Worm (Caenorhabditis elegans) whole organism, L3 larva: Measurements from ENCODE around the gene pbo-4.

Experiments
- ZK546.5 ChIP-seq: sonication (generic microtip); optimal IDR thresholded peaks from 2 replicates; lab custom pipeline; 2017; ENCODE audit warnings: missing biosample characterization, missing genetic modification characterization
- ceh-28 ChIP-seq: fragments of 150-350 bp; optimal IDR thresholded peaks from 2 replicates; lab custom pipeline; 2014; ENCODE audit warnings: missing biosample characterization, missing genetic modification reagents, missing genetic modification characterization
- ceh-82 ChIP-seq: fragments of 150-350 bp; optimal IDR thresholded peaks from 2 replicates; lab custom pipeline; 2014; ENCODE audit warnings: missing biosample characterization, missing genetic modification characterization
- ceh-9 ChIP-seq: sonication (generic microtip); optimal IDR thresholded peaks from 2 replicates; lab custom pipeline; 2018; ENCODE audit warnings: missing biosample characterization, missing genetic modification characterization
- egl-27 ChIP-seq: sonication (generic microtip); optimal IDR thresholded peaks from 4 replicates; lab custom pipeline; 2017; ENCODE audit warnings: missing biosample characterization, missing genetic modification reagents, missing genetic modification characterization
- egl-5 ChIP-seq: fragments of 150-350 bp; optimal IDR thresholded peaks from 2 replicates; lab custom pipeline; 2017; ENCODE audit warnings: missing biosample characterization, missing genetic modification reagents, missing genetic modification characterization, inconsistent platforms
- elt-1 ChIP-seq: fragments of 150-350 bp; optimal IDR thresholded peaks from 2 replicates; lab custom pipeline; 2014; ENCODE audit warnings: missing biosample characterization, missing genetic modification characterization
- elt-2 ChIP-seq: sonication (generic microtip); optimal IDR thresholded peaks from 2 replicates; lab custom pipeline; 2016; ENCODE audit warnings: missing genetic modification reagents, mild to moderate bottlenecking, missing genetic modification characterization, missing compliant biosample characterization
- elt-3 ChIP-seq, 3 experiments: fragments of 150-350 bp in 1 of 3; sonication (generic microtip) in 2 of 3; optimal IDR thresholded peaks; 2 replicates in 2 of 3; 4 replicates in 1 of 3; lab custom pipeline; 2014 to 2017; ENCODE audit warnings: missing biosample characterization in 3 of 3, missing genetic modification characterization in 3 of 3
- eor-1 ChIP-seq, 2 experiments: fragments of 150-350 bp; optimal IDR thresholded peaks; 2 replicates each; lab custom pipeline; 2014 to 2018; ENCODE audit warnings: missing biosample characterization in 2 of 2, missing genetic modification characterization in 2 of 2
- hmg-11 ChIP-seq: sonication (generic microtip); optimal IDR thresholded peaks from 2 replicates; lab custom pipeline; 2016; ENCODE audit warnings: missing genetic modification characterization, missing compliant biosample characterization
- jun-1 ChIP-seq: fragments of 150-350 bp; optimal IDR thresholded peaks from 2 replicates; lab custom pipeline; 2014; ENCODE audit warnings: missing biosample characterization, missing genetic modification reagents, missing genetic modification characterization
- mdl-1 ChIP-seq: fragments of 150-350 bp; optimal IDR thresholded peaks from 2 replicates; lab custom pipeline; 2014; ENCODE audit warnings: missing biosample characterization, missing genetic modification characterization
- nfya-1 ChIP-seq: sonication (generic microtip); optimal IDR thresholded peaks from 2 replicates; lab custom pipeline; 2017; ENCODE audit warnings: missing genetic modification characterization, mild to moderate bottlenecking, missing compliant biosample characterization, antibody characterized with exemption, moderate library complexity; ENCODE audit not compliant: insufficient read depth
- nhr-11 ChIP-seq: fragments of 150-350 bp; optimal IDR thresholded peaks from 2 replicates; lab custom pipeline; 2014; ENCODE audit warnings: missing biosample characterization, missing genetic modification characterization
- nhr-12 ChIP-seq: fragments of 150-350 bp; optimal IDR thresholded peaks from 2 replicates; lab custom pipeline; 2014; ENCODE audit warnings: missing biosample characterization, missing genetic modification characterization
- nhr-23 ChIP-seq: fragments of 150-350 bp; optimal IDR thresholded peaks from 2 replicates; lab custom pipeline; 2014; ENCODE audit warnings: missing biosample characterization, missing genetic modification reagents, missing genetic modification characterization
- nhr-237 ChIP-seq: fragments of 150-350 bp; optimal IDR thresholded peaks from 2 replicates; lab custom pipeline; 2014; ENCODE audit warnings: missing biosample characterization, missing genetic modification characterization
- nhr-25 ChIP-seq: sonication (generic microtip); optimal IDR thresholded peaks from 2 replicates; lab custom pipeline; 2017; ENCODE audit warnings: missing biosample characterization, missing genetic modification characterization
- nhr-28 ChIP-seq: fragments of 150-350 bp; optimal IDR thresholded peaks from 2 replicates; lab custom pipeline; 2014; ENCODE audit warnings: missing biosample characterization, missing genetic modification characterization
- nhr-43 ChIP-seq: sonication (generic microtip); optimal IDR thresholded peaks from 2 replicates; lab custom pipeline; 2016; ENCODE audit warnings: mild to moderate bottlenecking, missing genetic modification characterization, missing compliant biosample characterization; ENCODE audit not compliant: poor library complexity, severe bottlenecking
- nhr-67 ChIP-seq: fragments of 150-350 bp; optimal IDR thresholded peaks from 2 replicates; lab custom pipeline; 2014; ENCODE audit warnings: missing biosample characterization, missing genetic modification characterization
- nhr-76 ChIP-seq: fragments of 150-350 bp; sonication (generic microtip); optimal IDR thresholded peaks from 5 replicates; lab custom pipeline; 2014; ENCODE audit warnings: missing biosample characterization, missing genetic modification characterization
- nhr-77 ChIP-seq: fragments of 150-350 bp; optimal IDR thresholded peaks from 2 replicates; lab custom pipeline; 2014; ENCODE audit warnings: missing biosample characterization, missing genetic modification characterization
- pha-4 ChIP-seq: fragments of 150-350 bp; optimal IDR thresholded peaks from 2 replicates; lab custom pipeline; 2014; ENCODE audit warnings: missing biosample characterization, missing genetic modification reagents, missing genetic modification characterization
- sea-2 ChIP-seq: fragments of 150-350 bp; sonication (generic microtip); optimal IDR thresholded peaks from 4 replicates; lab custom pipeline; 2014; ENCODE audit warnings: missing biosample characterization, missing genetic modification reagents, missing genetic modification characterization
- skn-1 ChIP-seq: fragments of 150-350 bp; optimal IDR thresholded peaks from 2 replicates; lab custom pipeline; 2014; ENCODE audit warnings: missing biosample characterization, missing genetic modification characterization
- snpc-4 ChIP-seq: fragments of 150-350 bp; optimal IDR thresholded peaks from 2 replicates; lab custom pipeline; 2014; ENCODE audit warnings: missing biosample characterization, missing genetic modification characterization
- unc-39 ChIP-seq: sonication (generic microtip); optimal IDR thresholded peaks from 4 replicates; lab custom pipeline; 2017; ENCODE audit warnings: missing biosample characterization, missing genetic modification characterization
- unc-62 ChIP-seq: fragments of 150-350 bp; sonication (generic microtip); optimal IDR thresholded peaks from 4 replicates; lab custom pipeline; 2014; ENCODE audit warnings: missing biosample characterization, missing genetic modification reagents, missing genetic modification characterization
- ztf-11 ChIP-seq: fragments of 150-350 bp; optimal IDR thresholded peaks from 2 replicates; lab custom pipeline; 2014; ENCODE audit warnings: missing biosample characterization, missing genetic modification characterization
- ztf-4 ChIP-seq: fragments of 150-350 bp; optimal IDR thresholded peaks from 2 replicates; lab custom pipeline; 2014; ENCODE audit warnings: missing biosample characterization, missing genetic modification characterization

pbo-4 gene

ce11 chrX:10953834-10954233 is at the start of gene pbo-4:
Gene pbo-4 (plus strand): TSS chrX:10954134.
- TF ChIP-seq egl-27 (tag; lab: Kevin White, UChicago) (no peak), nhr-23 (no peak), nfya-1 (tag; lab: Kevin White, UChicago) (no peak), nhr-12 (tag; lab: Kevin White, UChicago) (no peak), nhr-11 (tag; lab: Kevin White, UChicago) (no peak), hmg-11 (tag; lab: Kevin White, UChicago) (no peak), mdl-1 (no peak), nhr-237 (tag; lab: Kevin White, UChicago) (no peak), jun-1 (tag; lab: Kevin White, UChicago) (no peak), elt-3 (tag; optimal IDR thresholded peaks at IDR 0.05; lab: Kevin White, UChicago) (no peak), nhr-77 (no peak), sea-2 (no peak), nhr-67 (tag; lab: Kevin White, UChicago) (no peak)

- no peak for TF ChIP-seq nhr-11 (tag; lab: Kevin White, UChicago)
- peak; percentile 63 for TF ChIP-seq egl-5 (tag; lab: Kevin White, UChicago)
- no peak for TF ChIP-seq unc-39 (tag; lab: Kevin White, UChicago)
Observed at ce11 chrX:10907418-10907817, 46.5 kb upstream of the pbo-4 start.

DNA sequence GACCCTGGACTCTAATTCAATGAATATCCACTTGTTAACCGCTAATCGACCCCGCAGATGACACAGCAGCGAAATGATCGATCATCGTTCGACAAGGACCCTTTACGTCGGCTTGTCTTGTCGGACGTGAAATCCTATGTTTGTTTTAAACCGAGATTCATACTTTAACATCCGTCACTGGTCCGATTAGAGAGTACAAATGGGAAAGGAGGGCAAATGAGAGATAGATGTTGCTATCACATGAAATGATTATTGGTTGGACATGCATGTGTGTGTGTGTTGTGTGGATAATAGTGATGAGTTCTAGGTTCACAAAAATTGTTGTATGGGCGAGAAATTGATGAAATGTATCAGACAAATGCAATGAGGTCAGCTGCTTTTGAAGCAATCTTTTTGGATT is 44.3 kb upstream of the pbo-4 start:
- peak; percentile 35 for TF ChIP-seq egl-5 (tag; lab: Kevin White, UChicago)
- TF ChIP-seq nfya-1 (tag; lab: Kevin White, UChicago), result peak; percentile 30
- no peak for TF ChIP-seq mdl-1
- TF ChIP-seq nhr-11 (tag; lab: Kevin White, UChicago), result no peak

DNA sequence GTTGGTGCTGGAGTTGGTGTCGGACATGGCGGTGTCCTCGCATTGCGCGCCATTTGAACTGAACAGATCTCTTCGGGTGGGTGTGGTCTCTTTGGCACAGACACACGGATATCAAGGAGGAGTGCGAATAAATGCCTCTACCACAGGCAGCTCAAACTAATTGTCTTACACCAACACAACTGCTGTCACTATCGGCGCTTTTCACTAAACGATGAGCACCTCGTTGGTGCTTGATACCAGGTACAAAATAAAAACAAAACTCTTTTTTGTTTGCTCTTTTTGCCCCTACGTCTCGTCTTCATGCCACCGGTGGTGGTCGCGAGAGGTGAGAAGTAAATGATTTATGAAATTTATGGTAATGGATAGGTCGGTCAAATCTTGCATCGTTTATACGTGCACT is 43.2 kb upstream of the pbo-4 start, which contains the start of gene F47B10.8:
TSS of gene F47B10.8 (minus strand) at position 101 of the 400 bp plus-strand sequence.
- TF ChIP-seq mdl-1 (no peak), skn-1 (tag; lab: Kevin White, UChicago) (no peak), hmg-11 (tag; lab: Kevin White, UChicago) (no peak), unc-62 (GFP tag; lab: Kevin White, UChicago) (no peak), ceh-28 (tag; lab: Kevin White, UChicago) (no peak), nhr-237 (tag; lab: Kevin White, UChicago) (no peak), egl-27 (tag; lab: Kevin White, UChicago) (no peak), nfya-1 (tag; lab: Kevin White, UChicago) (no peak), nhr-25 (no peak), ztf-11 (tag; lab: Kevin White, UChicago) (no peak), pha-4 (tag; lab: Kevin White, UChicago) (no peak), jun-1 (tag; lab: Kevin White, UChicago) (no peak), nhr-11 (tag; lab: Kevin White, UChicago) (no peak), egl-5 (tag; lab: Kevin White, UChicago) (no peak), snpc-4 (tag; lab: Kevin White, UChicago) (no peak), nhr-12 (tag; lab: Kevin White, UChicago) (no peak)
- TF ChIP-seq, all 47 proteins: peak for 0

DNA sequence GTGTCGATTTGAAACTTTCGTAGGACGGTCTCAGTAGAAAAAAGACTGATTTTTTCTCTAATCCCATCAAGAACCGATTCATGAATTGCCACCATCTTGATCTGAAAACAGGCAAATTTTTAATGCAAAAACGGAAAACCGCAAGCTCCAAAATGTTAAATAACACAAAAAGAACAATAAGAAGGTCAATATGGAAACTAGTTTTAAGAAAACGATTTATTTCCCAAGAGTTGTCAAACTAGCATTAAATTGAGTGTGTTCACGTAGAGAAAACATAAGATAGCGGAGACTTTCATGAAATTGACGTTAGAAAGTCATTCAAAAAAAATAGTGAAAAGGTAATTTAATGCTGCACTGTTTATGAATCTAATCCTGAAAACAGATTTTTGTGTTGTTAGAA is 40.0 kb upstream of the pbo-4 start, which contains the start of gene F47B10.9:
TSS of gene F47B10.9 (minus strand) at position 101 of the 400 bp plus-strand sequence.
- TF ChIP-seq nhr-76 (tag; lab: Kevin White, UChicago) (no peak), ztf-4 (tag; lab: Kevin White, UChicago) (no peak), nhr-12 (tag; lab: Kevin White, UChicago) (no peak), elt-3 (tag; optimal IDR thresholded peaks at IDR 0.05; lab: Kevin White, UChicago) (no peak), egl-5 (tag; lab: Kevin White, UChicago) (no peak), ZK546.5 (tag; lab: Kevin White, UChicago) (no peak), elt-2 (no peak), ceh-82 (no peak), nhr-237 (tag; lab: Kevin White, UChicago) (no peak), elt-1 (tag; lab: Kevin White, UChicago) (no peak), mdl-1 (no peak), eor-1 (tag; optimal IDR thresholded peaks at IDR 0.05; lab: Kevin White, UChicago) (no peak), ceh-9 (no peak), egl-27 (tag; lab: Kevin White, UChicago) (no peak), jun-1 (tag; lab: Kevin White, UChicago) (no peak), nhr-28 (tag; lab: Kevin White, UChicago) (no peak), nhr-43 (tag; lab: Kevin White, UChicago) (no peak), nhr-77 (no peak)
